Worm (Caenorhabditis elegans) whole organism, L3 larva: ENCODE results near the gene mac-1.
A peak's percentile ranks its signal among the peaks of the same experiment; 100 is the strongest.

Experiments used
- R02D3.7 ChIP-seq: fragments of 150-350 bp; optimal IDR thresholded peaks from 2 replicates; lab custom pipeline; 2014; ENCODE audit warnings: missing biosample characterization, missing genetic modification characterization
- ZK546.5 ChIP-seq: sonication (generic microtip); optimal IDR thresholded peaks from 2 replicates; lab custom pipeline; 2017; ENCODE audit warnings: missing biosample characterization, missing genetic modification characterization
- ama-1 ChIP-seq: fragments of 150-350 bp; optimal IDR thresholded peaks from 2 replicates; lab custom pipeline; 2018
- ceh-16 ChIP-seq: sonication (generic microtip); optimal IDR thresholded peaks from 2 replicates; lab custom pipeline; 2017; ENCODE audit warnings: missing biosample characterization, missing genetic modification characterization
- ceh-28 ChIP-seq: fragments of 150-350 bp; optimal IDR thresholded peaks from 2 replicates; lab custom pipeline; 2014; ENCODE audit warnings: missing biosample characterization, missing genetic modification reagents, missing genetic modification characterization
- ceh-9 ChIP-seq: sonication (generic microtip); optimal IDR thresholded peaks from 2 replicates; lab custom pipeline; 2018; ENCODE audit warnings: missing biosample characterization, missing genetic modification characterization
- daf-12 ChIP-seq: fragments of 150-350 bp; optimal IDR thresholded peaks from 2 replicates; lab custom pipeline; 2014; ENCODE audit warnings: missing biosample characterization, missing genetic modification reagents, missing genetic modification characterization
- egl-27 ChIP-seq: sonication (generic microtip); optimal IDR thresholded peaks from 4 replicates; lab custom pipeline; 2017; ENCODE audit warnings: missing biosample characterization, missing genetic modification reagents, missing genetic modification characterization
- elt-1 ChIP-seq: fragments of 150-350 bp; optimal IDR thresholded peaks from 2 replicates; lab custom pipeline; 2014; ENCODE audit warnings: missing biosample characterization, missing genetic modification characterization
- elt-2 ChIP-seq: sonication (generic microtip); optimal IDR thresholded peaks from 2 replicates; lab custom pipeline; 2016; ENCODE audit warnings: missing genetic modification reagents, mild to moderate bottlenecking, missing genetic modification characterization, missing compliant biosample characterization
- elt-3 ChIP-seq, 3 experiments: fragments of 150-350 bp in 1 of 3; sonication (generic microtip) in 2 of 3; optimal IDR thresholded peaks; 2 replicates in 2 of 3; 4 replicates in 1 of 3; lab custom pipeline; 2014 to 2017; ENCODE audit warnings: missing biosample characterization in 3 of 3, missing genetic modification characterization in 3 of 3
- eor-1 ChIP-seq, 2 experiments: fragments of 150-350 bp; optimal IDR thresholded peaks; 2 replicates each; lab custom pipeline; 2014 to 2018; ENCODE audit warnings: missing biosample characterization in 2 of 2, missing genetic modification characterization in 2 of 2
- fkh-10 ChIP-seq: sonication (generic microtip); optimal IDR thresholded peaks from 2 replicates; lab custom pipeline; 2017; ENCODE audit warnings: missing biosample characterization, missing genetic modification reagents, missing genetic modification characterization
- fkh-2 ChIP-seq: fragments of 150-350 bp; optimal IDR thresholded peaks from 2 replicates; lab custom pipeline; 2014; ENCODE audit warnings: missing biosample characterization, missing genetic modification reagents, missing genetic modification characterization
- fos-1 ChIP-seq: fragments of 150-350 bp; optimal IDR thresholded peaks from 2 replicates; lab custom pipeline; 2014; ENCODE audit warnings: missing biosample characterization, missing genetic modification characterization
- jun-1 ChIP-seq: fragments of 150-350 bp; optimal IDR thresholded peaks from 2 replicates; lab custom pipeline; 2014; ENCODE audit warnings: missing biosample characterization, missing genetic modification reagents, missing genetic modification characterization
- lin-15B ChIP-seq: fragments of 150-350 bp; optimal IDR thresholded peaks from 2 replicates; lab custom pipeline; 2014; ENCODE audit warnings: missing biosample characterization, missing genetic modification characterization
- lin-39 ChIP-seq: fragments of 150-350 bp; optimal IDR thresholded peaks from 2 replicates; lab custom pipeline; 2018; ENCODE audit warnings: missing biosample characterization, missing genetic modification reagents, missing genetic modification characterization
- mdl-1 ChIP-seq: fragments of 150-350 bp; optimal IDR thresholded peaks from 2 replicates; lab custom pipeline; 2014; ENCODE audit warnings: missing biosample characterization, missing genetic modification characterization
- mml-1 ChIP-seq: fragments of 150-350 bp; sonication (generic microtip); optimal IDR thresholded peaks from 3 replicates; lab custom pipeline; 2014; ENCODE audit warnings: missing biosample characterization, missing genetic modification characterization
- nfya-1 ChIP-seq: sonication (generic microtip); optimal IDR thresholded peaks from 2 replicates; lab custom pipeline; 2017; ENCODE audit warnings: missing genetic modification characterization, mild to moderate bottlenecking, missing compliant biosample characterization, antibody characterized with exemption, moderate library complexity; ENCODE audit not compliant: insufficient read depth
- nhr-11 ChIP-seq: fragments of 150-350 bp; optimal IDR thresholded peaks from 2 replicates; lab custom pipeline; 2014; ENCODE audit warnings: missing biosample characterization, missing genetic modification characterization
- nhr-12 ChIP-seq: fragments of 150-350 bp; optimal IDR thresholded peaks from 2 replicates; lab custom pipeline; 2014; ENCODE audit warnings: missing biosample characterization, missing genetic modification characterization
- nhr-23 ChIP-seq: fragments of 150-350 bp; optimal IDR thresholded peaks from 2 replicates; lab custom pipeline; 2014; ENCODE audit warnings: missing biosample characterization, missing genetic modification reagents, missing genetic modification characterization
- nhr-237 ChIP-seq: fragments of 150-350 bp; optimal IDR thresholded peaks from 2 replicates; lab custom pipeline; 2014; ENCODE audit warnings: missing biosample characterization, missing genetic modification characterization
- nhr-25 ChIP-seq: sonication (generic microtip); optimal IDR thresholded peaks from 2 replicates; lab custom pipeline; 2017; ENCODE audit warnings: missing biosample characterization, missing genetic modification characterization
- nhr-28 ChIP-seq: fragments of 150-350 bp; optimal IDR thresholded peaks from 2 replicates; lab custom pipeline; 2014; ENCODE audit warnings: missing biosample characterization, missing genetic modification characterization
- nhr-43 ChIP-seq: sonication (generic microtip); optimal IDR thresholded peaks from 2 replicates; lab custom pipeline; 2016; ENCODE audit warnings: mild to moderate bottlenecking, missing genetic modification characterization, missing compliant biosample characterization; ENCODE audit not compliant: poor library complexity, severe bottlenecking
- nhr-67 ChIP-seq: fragments of 150-350 bp; optimal IDR thresholded peaks from 2 replicates; lab custom pipeline; 2014; ENCODE audit warnings: missing biosample characterization, missing genetic modification characterization
- nhr-76 ChIP-seq: fragments of 150-350 bp; sonication (generic microtip); optimal IDR thresholded peaks from 5 replicates; lab custom pipeline; 2014; ENCODE audit warnings: missing biosample characterization, missing genetic modification characterization
- nhr-77 ChIP-seq: fragments of 150-350 bp; optimal IDR thresholded peaks from 2 replicates; lab custom pipeline; 2014; ENCODE audit warnings: missing biosample characterization, missing genetic modification characterization
- pha-4 ChIP-seq: fragments of 150-350 bp; optimal IDR thresholded peaks from 2 replicates; lab custom pipeline; 2014; ENCODE audit warnings: missing biosample characterization, missing genetic modification reagents, missing genetic modification characterization
- pqm-1 ChIP-seq: fragments of 150-350 bp; optimal IDR thresholded peaks from 2 replicates; lab custom pipeline; 2017; ENCODE audit warnings: missing biosample characterization, missing genetic modification characterization, inconsistent platforms
- sea-2 ChIP-seq: fragments of 150-350 bp; sonication (generic microtip); optimal IDR thresholded peaks from 4 replicates; lab custom pipeline; 2014; ENCODE audit warnings: missing biosample characterization, missing genetic modification reagents, missing genetic modification characterization
- skn-1 ChIP-seq: fragments of 150-350 bp; optimal IDR thresholded peaks from 2 replicates; lab custom pipeline; 2014; ENCODE audit warnings: missing biosample characterization, missing genetic modification characterization
- snpc-4 ChIP-seq: fragments of 150-350 bp; optimal IDR thresholded peaks from 2 replicates; lab custom pipeline; 2014; ENCODE audit warnings: missing biosample characterization, missing genetic modification characterization
- unc-39 ChIP-seq: sonication (generic microtip); optimal IDR thresholded peaks from 4 replicates; lab custom pipeline; 2017; ENCODE audit warnings: missing biosample characterization, missing genetic modification characterization
- unc-62 ChIP-seq: fragments of 150-350 bp; sonication (generic microtip); optimal IDR thresholded peaks from 4 replicates; lab custom pipeline; 2014; ENCODE audit warnings: missing biosample characterization, missing genetic modification reagents, missing genetic modification characterization
- ztf-11 ChIP-seq: fragments of 150-350 bp; optimal IDR thresholded peaks from 2 replicates; lab custom pipeline; 2014; ENCODE audit warnings: missing biosample characterization, missing genetic modification characterization

Gene mac-1

DNA sequence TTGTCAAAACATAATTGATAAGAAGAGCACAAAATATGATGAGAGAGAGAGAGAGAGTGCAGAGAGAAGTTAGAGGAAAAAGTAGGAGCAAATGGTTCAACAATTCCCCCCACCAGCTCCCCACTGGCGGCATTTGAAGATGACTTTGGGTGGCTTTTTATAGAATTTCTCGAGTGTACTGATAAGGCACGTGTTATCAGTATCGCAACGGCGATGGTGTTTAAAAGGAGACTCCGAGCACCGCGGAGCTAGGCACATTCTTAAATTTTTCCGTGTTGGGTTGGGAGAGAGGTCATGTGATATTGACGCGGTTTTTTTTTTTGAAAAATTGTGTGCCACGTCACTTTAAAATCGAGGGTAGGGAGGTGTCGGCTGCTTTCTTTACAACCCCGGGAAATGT is 22.2 kb downstream of the mac-1 start:
- TF ChIP-seq nhr-237 (tag; lab: Kevin White, UChicago): no peak
- no peak for TF ChIP-seq ztf-11 (tag; lab: Kevin White, UChicago)
- TF ChIP-seq nhr-12 (tag; lab: Kevin White, UChicago): no peak
- no peak for TF ChIP-seq elt-3 (tag; optimal IDR thresholded peaks at IDR 0.05; lab: Kevin White, UChicago)
- peak; percentile 62 for TF ChIP-seq skn-1 (tag; lab: Kevin White, UChicago)
- peak; percentile 99 for TF ChIP-seq elt-2 (tag; lab: Kevin White, UChicago)
- no peak for TF ChIP-seq mdl-1
- TF ChIP-seq ceh-9: no peak
- no peak for TF ChIP-seq fkh-10 (GFP tag; lab: Kevin White, UChicago)
- no peak for TF ChIP-seq sea-2
- no peak for TF ChIP-seq nhr-23 (tag; lab: Kevin White, UChicago)
- TF ChIP-seq nhr-28 (tag; lab: Kevin White, UChicago): no peak
- peak; percentile 54 for TF ChIP-seq ama-1
- peak; percentile 7 for TF ChIP-seq jun-1
- TF ChIP-seq nhr-76 (tag; lab: Kevin White, UChicago): no peak
- no peak for TF ChIP-seq daf-12 (tag; lab: Kevin White, UChicago)
- no peak for TF ChIP-seq nhr-43 (tag; lab: Kevin White, UChicago)
- peak; percentile 98 for TF ChIP-seq pqm-1 (tag; lab: Kevin White, UChicago)
- no peak for TF ChIP-seq nfya-1
- no peak for TF ChIP-seq ceh-28 (tag; lab: Kevin White, UChicago)
- TF ChIP-seq pha-4 (tag; lab: Kevin White, UChicago): peak; percentile 38
- no peak for TF ChIP-seq ceh-16 (tag; lab: Kevin White, UChicago)
- no peak for TF ChIP-seq ZK546.5 (tag; lab: Kevin White, UChicago)
- no peak for TF ChIP-seq mml-1 (tag; lab: Kevin White, UChicago)
- no peak for TF ChIP-seq elt-1 (tag; lab: Kevin White, UChicago)
- no peak for TF ChIP-seq egl-27 (tag; lab: Kevin White, UChicago)
- no peak for TF ChIP-seq unc-39 (tag; lab: Kevin White, UChicago)
- no peak for TF ChIP-seq nhr-67 (tag; lab: Kevin White, UChicago)
- TF ChIP-seq snpc-4 (tag; lab: Kevin White, UChicago): peak; percentile 15
- TF ChIP-seq R02D3.7: peak; percentile 7
- TF ChIP-seq nhr-77 (tag; lab: Kevin White, UChicago): no peak
- TF ChIP-seq lin-15B (tag; lab: Kevin White, UChicago): no peak

DNA sequence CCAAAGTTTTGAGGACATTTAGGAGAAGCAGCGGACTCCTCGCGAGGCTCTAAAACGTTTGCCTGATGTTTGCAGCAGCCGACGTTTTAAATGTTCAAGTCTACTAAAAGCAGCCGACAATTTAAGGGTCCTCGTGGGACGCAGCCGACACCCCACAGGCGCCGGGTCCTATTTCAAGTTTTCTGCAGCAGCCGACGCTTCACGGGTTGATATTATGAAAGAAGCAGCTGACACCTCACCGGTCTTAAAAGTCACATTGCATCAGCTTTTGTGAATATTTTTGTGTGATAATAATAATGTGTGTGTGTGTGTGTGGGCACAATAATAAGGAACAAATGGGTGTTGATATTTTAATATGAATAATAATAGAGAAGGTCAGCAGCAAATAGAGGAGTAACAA is 22.8 kb downstream of the mac-1 start:
- no peak for TF ChIP-seq elt-1 (tag; lab: Kevin White, UChicago)
- TF ChIP-seq unc-39 (tag; lab: Kevin White, UChicago): no peak
- no peak for TF ChIP-seq nhr-77 (tag; lab: Kevin White, UChicago)
- no peak for TF ChIP-seq unc-62
- no peak for TF ChIP-seq nhr-25 (tag; lab: Kevin White, UChicago)

DNA sequence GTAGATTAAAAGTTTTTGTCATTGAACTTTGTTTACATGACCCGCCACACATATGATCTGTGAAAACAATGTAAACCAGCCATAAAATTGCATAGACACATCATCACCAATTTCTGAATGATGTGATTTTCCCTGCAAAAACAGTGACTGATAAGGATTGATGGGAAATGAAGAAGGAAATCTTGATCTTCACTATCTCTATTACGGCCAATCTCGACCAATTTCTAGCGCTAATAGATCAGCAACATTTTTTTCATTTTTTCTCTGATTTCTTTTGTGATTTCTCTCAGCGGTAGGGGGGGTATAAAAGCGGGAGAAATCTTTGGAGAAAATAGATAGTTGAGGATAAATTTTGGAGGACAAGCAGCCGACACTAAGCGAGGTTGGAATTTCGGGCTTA is 23.4 kb downstream of the mac-1 start:
- no peak for TF ChIP-seq fos-1
- no peak for TF ChIP-seq lin-39
- no peak for TF ChIP-seq nfya-1
- TF ChIP-seq nhr-11 (tag; lab: Kevin White, UChicago): no peak
- no peak for TF ChIP-seq elt-3 (tag; optimal IDR thresholded peaks at IDR 0.05; lab: Kevin White, UChicago)
- no peak for TF ChIP-seq eor-1 (tag; optimal IDR thresholded peaks at IDR 0.05; lab: Kevin White, UChicago)
- TF ChIP-seq, all 47 proteins: peak for 0

DNA sequence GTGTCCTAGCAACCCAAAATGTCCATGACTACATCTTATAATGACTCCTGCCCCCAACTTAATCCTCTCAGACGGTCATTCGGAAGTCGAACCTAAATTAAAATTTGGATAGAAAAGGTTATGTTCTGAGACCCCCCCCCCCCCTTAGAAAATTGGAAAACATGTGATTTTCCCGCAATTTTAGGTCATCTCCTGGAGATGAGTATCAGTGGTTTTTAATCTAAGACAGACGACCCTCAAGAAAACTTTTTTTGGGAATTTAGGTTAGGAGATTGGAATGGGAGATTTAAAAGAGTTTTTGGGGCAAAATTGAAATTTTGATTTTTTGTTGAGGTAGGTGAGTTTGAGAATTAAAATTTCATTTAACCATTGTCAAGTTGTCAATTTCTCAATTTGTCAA is 27.2 kb downstream of the mac-1 start:
- peak; percentile 58 for TF ChIP-seq nhr-23 (tag; lab: Kevin White, UChicago)
- TF ChIP-seq fkh-2 (tag; lab: Kevin White, UChicago): no peak
